Worm (Caenorhabditis elegans) whole organism, L4 larva: ENCODE data around the gene M162.7.

ENCODE experiments used
- dpl-1 ChIP-seq: fragments of 150-350 bp; optimal IDR thresholded peaks from 2 replicates; lab custom pipeline; 2014; ENCODE audit warnings: missing biosample characterization, missing genetic modification reagents, missing genetic modification characterization
- fkh-10 ChIP-seq: fragments of 150-350 bp; optimal IDR thresholded peaks from 2 replicates; lab custom pipeline; 2014; ENCODE audit warnings: missing biosample characterization, missing genetic modification reagents, missing genetic modification characterization
- fos-1 ChIP-seq: fragments of 150-350 bp; optimal IDR thresholded peaks from 2 replicates; lab custom pipeline; 2014; ENCODE audit warnings: missing biosample characterization, missing genetic modification characterization
- hlh-30 ChIP-seq: sonication (generic microtip); optimal IDR thresholded peaks from 2 replicates; lab custom pipeline; 2017; ENCODE audit warnings: antibody characterized with exemption, mild to moderate bottlenecking, missing genetic modification characterization, missing compliant biosample characterization; ENCODE audit not compliant: insufficient read depth
- snpc-4 ChIP-seq: fragments of 150-350 bp; optimal IDR thresholded peaks from 2 replicates; lab custom pipeline; 2014; ENCODE audit warnings: missing biosample characterization, missing genetic modification characterization
- ztf-11 ChIP-seq: fragments of 150-350 bp; optimal IDR thresholded peaks from 2 replicates; lab custom pipeline; 2014; ENCODE audit warnings: missing biosample characterization, missing genetic modification characterization

DNA sequence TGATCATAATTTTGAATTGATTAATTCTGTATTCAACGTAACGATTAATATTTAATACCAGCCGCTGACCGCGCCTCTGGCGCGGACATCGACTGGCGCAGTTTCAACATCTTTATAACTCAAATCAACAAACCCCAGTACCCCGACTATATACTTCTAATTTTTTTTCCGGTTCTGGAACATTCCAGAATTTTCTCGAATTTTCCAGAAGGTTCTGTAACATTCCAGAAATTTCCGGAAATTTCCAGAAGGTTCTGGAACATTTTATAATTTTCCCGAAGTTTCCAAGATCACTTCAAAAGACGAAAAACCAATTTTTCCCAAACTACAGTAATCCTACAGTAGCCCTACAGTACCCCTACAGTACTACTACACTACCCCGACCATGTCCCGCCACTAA is 15.6 kb downstream of the M162.7 start:
- TF ChIP-seq ztf-11 (no peak), fkh-10 (no peak), dpl-1 (GFP tag; lab: Kevin White, UChicago) (no peak), fos-1 (tag; lab: Kevin White, UChicago) (no peak), snpc-4 (no peak), hlh-30 (tag; lab: Kevin White, UChicago) (no peak)
